Worm (Caenorhabditis elegans): ENCODE results near the gene dolk-1.

Gene dolk-1

DNA sequence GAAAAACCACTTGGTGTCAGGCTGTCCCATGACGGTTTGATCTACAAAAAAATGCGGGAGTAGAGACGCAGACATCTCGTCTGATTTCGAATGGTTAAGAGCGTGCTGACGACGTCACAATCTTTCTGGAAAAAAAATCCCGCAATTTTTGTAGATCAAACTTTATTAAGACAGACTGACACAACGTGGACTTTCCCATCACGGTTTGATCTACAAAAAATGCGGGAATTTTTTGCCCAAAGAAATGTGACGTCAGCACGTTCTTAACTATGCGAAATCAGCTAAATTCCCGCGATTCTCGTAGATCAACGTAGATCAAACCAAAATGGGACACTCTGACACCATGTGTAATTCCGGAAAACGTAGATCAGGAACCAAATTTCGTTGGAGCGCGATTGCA, 5.1 kb upstream of the dolk-1 start:
- no peak for TF ChIP-seq unc-62 (GFP tag; optimal IDR thresholded peaks at IDR 0.05)

- TF ChIP-seq unc-62 (GFP tag; optimal IDR thresholded peaks at IDR 0.05): no peak
Measured at ce11 chrIII:11937911-11938310, 4.5 kb upstream of the dolk-1 start.

DNA sequence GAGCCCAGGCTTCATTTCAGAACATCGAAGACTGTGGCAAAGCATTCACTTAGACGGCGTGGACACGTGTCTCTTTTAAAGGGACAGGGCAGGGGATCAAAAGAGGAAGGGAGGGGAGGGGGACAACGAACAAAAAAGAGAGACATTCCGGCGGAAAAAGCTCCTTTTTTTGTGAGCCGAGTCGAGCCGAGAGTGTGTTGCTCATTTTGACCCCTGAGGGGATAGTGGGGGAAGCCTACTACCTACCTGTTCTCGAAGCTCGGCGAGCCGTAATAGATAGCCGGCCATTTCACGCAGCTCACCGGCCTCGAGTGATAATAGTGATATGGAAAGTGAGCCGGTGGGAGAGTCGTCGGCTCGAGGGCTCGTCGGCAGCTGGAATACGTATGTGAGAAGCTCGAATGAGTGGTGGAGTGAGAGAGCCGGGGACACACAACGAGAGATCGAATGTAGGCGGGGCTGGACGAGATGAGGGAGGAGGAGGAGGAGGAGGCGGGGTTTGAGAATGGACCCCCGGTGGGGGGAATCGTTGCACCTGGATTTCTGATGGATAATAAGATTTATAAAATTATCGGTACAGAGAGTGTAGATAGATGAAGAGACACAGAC, 3.3 kb upstream of the dolk-1 start:
- TF ChIP-seq unc-62 (GFP tag; optimal IDR thresholded peaks at IDR 0.05): no peak

DNA sequence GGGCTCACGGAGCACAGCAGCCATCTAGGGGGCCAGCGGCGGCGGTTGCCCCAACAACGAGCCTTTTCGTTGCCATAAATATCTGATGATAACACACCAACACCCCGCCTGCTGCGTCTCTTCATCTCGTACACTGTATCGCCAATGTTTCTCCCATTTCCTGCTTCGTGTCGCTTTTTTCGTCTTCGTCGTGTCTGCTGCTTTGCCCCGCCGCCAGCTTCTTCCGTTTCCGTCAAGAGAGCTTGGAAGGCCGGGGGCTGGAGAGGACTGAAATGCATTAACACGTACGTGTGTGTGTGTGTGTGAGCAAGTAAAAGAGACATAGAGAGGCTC, 2.5 kb upstream of the dolk-1 start:
- no peak for TF ChIP-seq unc-62 (GFP tag; optimal IDR thresholded peaks at IDR 0.05)

ce11 chrIII:11935032-11935947, 1.9 kb upstream of the dolk-1 start:
- no peak for TF ChIP-seq unc-62 (GFP tag; optimal IDR thresholded peaks at IDR 0.05)

DNA sequence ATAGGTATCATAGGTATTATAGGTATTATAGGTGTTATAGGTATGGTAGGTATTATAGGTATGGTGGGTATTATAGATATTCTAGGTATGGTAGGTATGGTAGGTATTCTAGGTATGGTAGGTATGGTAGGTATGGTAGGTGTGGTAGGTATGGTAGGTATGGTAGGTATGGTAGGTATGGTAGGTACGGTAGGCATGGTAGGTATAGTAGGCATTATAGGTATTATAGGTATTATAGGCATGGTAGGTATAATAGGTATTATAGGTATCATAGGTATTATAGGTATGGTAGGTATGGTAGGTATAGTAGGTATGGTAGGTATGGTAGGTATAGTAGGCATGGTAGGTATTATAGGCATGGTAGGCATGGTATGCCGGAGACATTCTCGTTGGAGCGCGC, 1.5 kb downstream of the dolk-1 start:
- no peak for TF ChIP-seq unc-62 (GFP tag; optimal IDR thresholded peaks at IDR 0.05)

ce11 chrIII:11930899-11931298, 2.5 kb downstream of the dolk-1 start:
- no peak for TF ChIP-seq unc-62 (GFP tag; optimal IDR thresholded peaks at IDR 0.05)

DNA sequence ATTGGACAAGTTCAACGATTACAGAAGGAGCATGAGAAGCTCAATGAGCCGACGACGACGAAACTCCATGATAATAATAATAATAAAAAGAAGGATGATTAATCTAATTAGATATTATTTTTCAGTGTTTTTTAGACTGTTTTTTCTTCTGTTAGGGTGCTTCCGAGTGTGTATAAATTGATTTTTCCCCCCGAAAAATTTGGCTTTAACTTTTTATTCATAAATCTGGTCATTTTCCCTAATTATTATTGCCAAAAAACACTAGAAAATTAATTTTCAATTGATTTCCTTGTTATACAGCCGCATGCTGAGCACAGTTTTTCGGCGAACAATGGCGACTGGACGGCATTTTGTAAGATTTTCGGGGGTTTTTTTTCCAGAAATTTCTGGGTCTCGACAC, 9.9 kb downstream of the dolk-1 start, which contains the start of gene nft-1:
TSS of gene nft-1 (plus strand) at position 301 of the 400 bp plus-strand sequence.
- no peak for TF ChIP-seq unc-62 (GFP tag; optimal IDR thresholded peaks at IDR 0.05)

DNA sequence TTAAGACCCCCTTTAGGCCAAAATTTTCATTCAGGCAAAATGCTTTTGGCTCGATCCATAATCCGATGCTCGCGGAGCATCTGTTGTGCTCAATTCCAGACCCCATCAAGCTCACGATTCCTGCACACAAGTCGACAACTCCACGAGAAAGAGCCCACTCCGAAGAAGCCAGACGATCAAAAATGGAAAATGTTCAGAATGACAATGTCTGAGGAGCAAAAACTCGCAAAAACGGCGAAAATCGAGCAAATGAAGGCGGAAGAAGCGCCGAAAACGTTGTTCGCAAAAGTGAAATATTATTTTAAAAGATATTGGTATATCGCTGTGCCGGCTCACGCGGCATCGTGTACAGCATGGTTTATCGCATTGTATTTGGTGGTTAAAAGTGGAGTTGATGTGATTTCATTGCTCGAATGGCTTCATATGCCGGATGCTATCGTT, 11.8 kb downstream of the dolk-1 start, which contains the start of gene Y56A3A.22:
TSS of gene Y56A3A.22 (plus strand) at position 35 of the 441 bp plus-strand sequence.
- TF ChIP-seq unc-62 (GFP tag; optimal IDR thresholded peaks at IDR 0.05): no peak

- no peak for TF ChIP-seq unc-62 (GFP tag; optimal IDR thresholded peaks at IDR 0.05)
Measured at ce11 chrIII:11920187-11920785, 13.2 kb downstream of the dolk-1 start, which contains the start of the genes ccf-1 and trap-4. Gene ccf-1, minus strand, starts transcription at chrIII:11920237. Gene trap-4, plus strand, starts transcription at chrIII:11920735.

DNA sequence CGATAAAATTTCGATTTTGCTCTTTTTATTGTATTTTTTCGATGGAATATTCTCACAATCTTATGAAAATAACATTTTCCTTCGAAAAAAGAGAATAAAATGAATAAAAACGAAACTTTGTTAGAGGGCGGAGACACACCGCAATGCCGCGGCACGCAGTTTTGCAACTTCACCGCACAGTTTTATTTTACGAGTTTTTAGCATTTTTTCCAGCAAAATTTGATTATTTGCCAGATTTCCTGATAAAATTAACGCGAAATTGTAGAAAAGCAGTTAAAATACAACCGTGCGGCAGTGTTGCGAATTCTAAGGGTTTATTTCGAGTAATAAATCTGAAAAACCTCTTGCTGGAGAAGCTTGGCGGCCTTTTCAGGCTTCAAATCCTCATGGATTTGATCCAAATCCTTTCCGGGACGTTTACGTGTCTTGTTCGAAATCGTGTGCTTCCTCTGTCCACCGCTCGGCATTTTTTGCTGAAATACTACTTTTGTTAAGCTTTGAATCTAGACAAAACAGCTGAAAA, 15.1 kb downstream of the dolk-1 start, which contains the start of gene znf-593:
TSS of gene znf-593 (minus strand) at position 473 of the 523 bp plus-strand sequence.
- TF ChIP-seq unc-62 (GFP tag; optimal IDR thresholded peaks at IDR 0.05): no peak

DNA sequence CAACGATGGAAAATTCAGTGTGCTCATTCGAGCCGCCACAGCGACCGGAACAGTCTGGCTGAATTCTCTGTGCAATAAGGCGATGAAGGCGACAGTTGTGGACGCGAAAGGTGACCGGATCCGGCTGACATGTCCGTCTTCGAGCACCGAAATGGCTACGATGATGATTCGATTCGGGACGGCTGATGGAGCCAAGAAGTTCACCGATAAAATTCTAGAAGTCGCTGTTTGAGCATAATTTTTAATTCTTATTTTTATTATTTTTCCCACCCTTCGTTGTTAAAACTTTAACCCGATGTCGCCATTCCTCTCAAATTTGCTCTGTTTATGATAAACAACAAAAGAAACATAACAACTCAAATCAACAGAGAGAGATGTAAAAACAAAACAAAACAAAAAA, 15.9 kb downstream of the dolk-1 start:
- TF ChIP-seq unc-62 (GFP tag; optimal IDR thresholded peaks at IDR 0.05): no peak

DNA sequence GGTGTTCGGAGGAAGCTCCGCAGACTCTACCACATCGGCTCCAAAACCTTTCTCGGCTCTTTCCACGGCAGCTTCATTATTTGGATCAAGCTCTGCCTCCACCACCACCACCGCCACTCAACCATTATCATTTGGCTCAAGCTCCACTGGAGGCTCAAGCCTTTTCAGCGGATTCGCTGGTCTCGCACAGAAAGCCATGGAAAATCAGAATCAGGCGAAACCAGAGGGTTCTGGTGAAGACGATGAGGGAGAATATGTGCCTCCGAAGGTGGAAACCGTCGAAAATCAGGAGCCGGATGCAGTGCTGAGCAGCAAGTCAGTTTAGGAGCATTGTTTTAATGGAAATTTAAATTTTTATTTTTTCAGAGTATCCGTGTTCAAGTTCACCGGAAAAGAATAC, 16.3 kb downstream of the dolk-1 start:
- no peak for TF ChIP-seq unc-62 (GFP tag; optimal IDR thresholded peaks at IDR 0.05)

ce11 chrIII:11916260-11916659, 17.2 kb downstream of the dolk-1 start:
- no peak for TF ChIP-seq unc-62 (GFP tag; optimal IDR thresholded peaks at IDR 0.05)

DNA sequence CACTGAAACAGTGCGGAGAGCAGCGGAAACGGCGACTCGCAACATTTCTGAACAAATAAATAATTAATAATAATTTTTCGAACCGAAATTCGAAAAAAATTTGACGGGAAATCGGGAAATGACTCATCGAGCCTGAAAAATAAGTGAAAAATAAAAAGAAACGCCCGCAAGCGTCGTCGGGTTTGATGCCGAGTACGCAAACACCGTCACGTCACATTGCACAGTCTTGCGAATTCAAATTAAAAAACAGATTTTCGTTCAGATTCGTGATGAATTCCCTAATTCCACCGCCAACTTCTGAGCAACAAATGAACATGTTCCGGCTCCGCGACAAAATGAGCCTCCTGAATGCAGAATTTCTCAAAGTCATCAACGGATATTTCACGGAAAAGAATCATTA, 17.8 kb downstream of the dolk-1 start, which contains the start of the genes ndab-1 and npp-16:
TSS of gene ndab-1 (minus strand) at position 47 of the 400 bp plus-strand sequence.
TSS of gene npp-16 (plus strand) at position 263 of the 400 bp plus-strand sequence.
- no peak for TF ChIP-seq unc-62 (GFP tag; optimal IDR thresholded peaks at IDR 0.05)

ce11 chrIII:11914220-11914619, 19.2 kb downstream of the dolk-1 start, which contains the start of gene Y56A3A.16:
Gene Y56A3A.16, minus strand, starts transcription at chrIII:11914320.
- no peak for TF ChIP-seq unc-62 (GFP tag; optimal IDR thresholded peaks at IDR 0.05)
